Worm (Caenorhabditis elegans) whole organism, young adult: Measurements from ENCODE around the gene sri-31.
A peak's percentile ranks its signal among the peaks of the same experiment; 100 is the strongest.

Experiments
- B0035.1 ChIP-seq: sonication (generic microtip); optimal IDR thresholded peaks from 2 replicates; lab custom pipeline; 2016; ENCODE audit warnings: missing genetic modification characterization, mild to moderate bottlenecking, missing compliant biosample characterization, missing genotype, missing genetic modification reagents
- B0336.3 ChIP-seq: fragments of 200-800 bp; sonication (Bioruptor generic); IDR thresholded peaks from 2 replicates; pipeline ENCODE4 v1.3.6; 2022; ENCODE audit warnings: missing genetic modification characterization, missing compliant biosample characterization
- F10E7.11 ChIP-seq: sonication (generic microtip); optimal IDR thresholded peaks from 2 replicates; lab custom pipeline; 2017; ENCODE audit warnings: mild to moderate bottlenecking, missing genetic modification characterization, moderate library complexity, missing compliant biosample characterization
- F22D6.2 ChIP-seq: sonication (generic microtip); optimal IDR thresholded peaks from 2 replicates; lab custom pipeline; 2016; ENCODE audit warnings: mild to moderate bottlenecking, missing genetic modification characterization, missing compliant biosample characterization
- F23B12.7 ChIP-seq: sonication (generic microtip); optimal IDR thresholded peaks from 2 replicates; lab custom pipeline; 2017; ENCODE audit warnings: missing genetic modification characterization, mild to moderate bottlenecking, missing compliant biosample characterization, antibody characterized with exemption, moderate library complexity; ENCODE audit not compliant: insufficient read depth
- F33H1.4 ChIP-seq: fragments of 200-800 bp; sonication (Bioruptor generic); IDR thresholded peaks from 2 replicates; pipeline ENCODE4 v1.3.6; 2022; ENCODE audit warnings: missing genetic modification reagents, missing genetic modification characterization, missing compliant biosample characterization
- F57C9.4 ChIP-seq: sonication (generic microtip); optimal IDR thresholded peaks from 2 replicates; lab custom pipeline; 2017; ENCODE audit warnings: mild to moderate bottlenecking, missing genetic modification characterization, missing compliant biosample characterization
- K12H6.12 ChIP-seq: fragments of 200-800 bp; sonication (Bioruptor generic); optimal IDR thresholded peaks from 2 replicates; lab custom pipeline; 2018; ENCODE audit warnings: mild to moderate bottlenecking, missing genetic modification characterization, missing compliant biosample characterization
- Y53F4B.3 ChIP-seq: fragments of 200-800 bp; sonication (Bioruptor generic); IDR thresholded peaks from 2 replicates; pipeline ENCODE4 v1.3.6; 2022; ENCODE audit warnings: missing genetic modification reagents, missing genetic modification characterization, missing compliant biosample characterization
- Y53G8AR.9 ChIP-seq: fragments of 200-800 bp; sonication (Bioruptor generic); conservative IDR thresholded peaks from 2 replicates; pipeline ENCODE4 v1.3.6; 2022; ENCODE audit warnings: missing genetic modification reagents, missing genetic modification characterization, missing compliant biosample characterization
- Y56A3A.18 ChIP-seq: fragments of 200-800 bp; sonication (Bioruptor generic); IDR thresholded peaks from 2 replicates; pipeline ENCODE4 v1.3.6; 2022; ENCODE audit warnings: missing genetic modification reagents, missing genetic modification characterization, missing compliant biosample characterization
- ama-1 ChIP-seq, 3 experiments: fragments of 150-350 bp in 1 of 3; sonication (generic microtip) in 2 of 3; optimal IDR thresholded peaks; 2 replicates each; lab custom pipeline; 2014 to 2018; ENCODE audit warnings: missing biosample characterization in 2 of 3, missing genetic modification characterization in 2 of 3, missing genetic modification reagents in 2 of 3
- aptf-3 ChIP-seq: fragments of 200-800 bp; sonication (Bioruptor generic); IDR thresholded peaks from 2 replicates; pipeline ENCODE4 v1.3.6; 2022; ENCODE audit warnings: missing genetic modification characterization, missing compliant biosample characterization
- atf-7 ChIP-seq: sonication (generic microtip); optimal IDR thresholded peaks from 2 replicates; lab custom pipeline; 2017; ENCODE audit warnings: mild to moderate bottlenecking, missing genetic modification characterization, missing compliant biosample characterization
- attf-5 ChIP-seq: fragments of 200-800 bp; sonication (Bioruptor generic); optimal IDR thresholded peaks from 2 replicates; lab custom pipeline; 2018; ENCODE audit warnings: mild to moderate bottlenecking, missing genetic modification characterization, missing compliant biosample characterization
- bed-1 ChIP-seq: fragments of 200-800 bp; sonication (Bioruptor generic); IDR thresholded peaks from 2 replicates; pipeline ENCODE4 v1.3.6; 2022; ENCODE audit warnings: missing genetic modification reagents, missing genetic modification characterization, missing compliant biosample characterization
- ccch-3 ChIP-seq: fragments of 200-800 bp; sonication (Bioruptor generic); optimal IDR thresholded peaks from 2 replicates; lab custom pipeline; 2018; ENCODE audit warnings: mild to moderate bottlenecking, missing genetic modification characterization, missing compliant biosample characterization
- cebp-2 ChIP-seq: fragments of 200-800 bp; sonication (Bioruptor generic); IDR thresholded peaks from 2 replicates; pipeline ENCODE4 v1.3.6; 2022; ENCODE audit warnings: missing genetic modification characterization, missing compliant biosample characterization
- ceh-58 ChIP-seq: fragments of 200-800 bp; sonication (Bioruptor generic); IDR thresholded peaks from 2 replicates; pipeline ENCODE4 v1.3.6; 2022; ENCODE audit warnings: missing genetic modification characterization, missing compliant biosample characterization
- chd-7 ChIP-seq: sonication (generic microtip); optimal IDR thresholded peaks from 2 replicates; lab custom pipeline; 2016; ENCODE audit warnings: mild to moderate bottlenecking, missing genetic modification characterization, moderate library complexity, missing compliant biosample characterization
- dox-1 ChIP-seq: fragments of 200-800 bp; sonication (Bioruptor generic); IDR thresholded peaks from 2 replicates; pipeline ENCODE4 v1.3.6; 2022; ENCODE audit warnings: missing genetic modification reagents, missing genetic modification characterization, missing compliant biosample characterization
- dpff-1 ChIP-seq: sonication (generic microtip); optimal IDR thresholded peaks from 2 replicates; lab custom pipeline; 2017; ENCODE audit warnings: mild to moderate bottlenecking, missing genetic modification characterization, missing compliant biosample characterization
- dpl-1 ChIP-seq: fragments of 150-350 bp; optimal IDR thresholded peaks from 2 replicates; lab custom pipeline; 2014; ENCODE audit warnings: missing biosample characterization, missing genetic modification reagents, missing genetic modification characterization
- ekl-4 ChIP-seq: fragments of 200-800 bp; sonication (Bioruptor generic); IDR thresholded peaks from 2 replicates; pipeline ENCODE4 v1.3.6; 2022; ENCODE audit warnings: missing genetic modification reagents, missing genetic modification characterization, missing compliant biosample characterization
- hlh-12 ChIP-seq: sonication (generic microtip); optimal IDR thresholded peaks from 2 replicates; lab custom pipeline; 2016; ENCODE audit warnings: missing genetic modification characterization, missing compliant biosample characterization
- hmg-1.2 ChIP-seq: fragments of 200-800 bp; sonication (Bioruptor generic); IDR thresholded peaks from 2 replicates; pipeline ENCODE4 v1.3.6; 2022; ENCODE audit warnings: missing genetic modification reagents, missing genetic modification characterization, missing compliant biosample characterization
- hmg-20 ChIP-seq: fragments of 200-800 bp; sonication (Bioruptor generic); IDR thresholded peaks from 2 replicates; pipeline ENCODE4 v1.3.6; 2022; ENCODE audit warnings: missing genetic modification reagents, missing genetic modification characterization, missing compliant biosample characterization
- lag-1 ChIP-seq: fragments of 200-800 bp; sonication (Bioruptor generic); IDR thresholded peaks from 2 replicates; pipeline ENCODE4 v1.3.6; 2022; ENCODE audit warnings: missing genetic modification reagents, missing genetic modification characterization, missing compliant biosample characterization
- lin-35 ChIP-seq, 3 experiments: fragments of 150-350 bp in 2 of 3; sonication (generic microtip) in 1 of 3; optimal IDR thresholded peaks; 2 replicates each; lab custom pipeline; 2014 to 2018; ENCODE audit warnings: missing biosample characterization in 3 of 3, missing genetic modification characterization in 3 of 3, missing genetic modification reagents in 3 of 3
- lin-40 ChIP-seq: sonication (generic microtip); optimal IDR thresholded peaks from 2 replicates; lab custom pipeline; 2016; ENCODE audit warnings: missing genetic modification characterization, mild to moderate bottlenecking, missing compliant biosample characterization, missing genotype, missing genetic modification reagents
- lsl-1 ChIP-seq: fragments of 200-800 bp; sonication (Bioruptor generic); optimal IDR thresholded peaks from 2 replicates; lab custom pipeline; 2018; ENCODE audit warnings: mild to moderate bottlenecking, missing genetic modification characterization, moderate library complexity, missing compliant biosample characterization
- lsy-27 ChIP-seq: sonication (generic microtip); optimal IDR thresholded peaks from 2 replicates; lab custom pipeline; 2017; ENCODE audit warnings: missing genetic modification characterization, mild to moderate bottlenecking, missing compliant biosample characterization, antibody characterized with exemption, missing genotype, borderline replicate concordance; ENCODE audit not compliant: insufficient read depth
- madf-8 ChIP-seq: fragments of 200-800 bp; sonication (Bioruptor generic); conservative IDR thresholded peaks from 2 replicates; pipeline ENCODE4 v1.3.6; 2022; ENCODE audit warnings: missing genetic modification reagents, missing genetic modification characterization, missing compliant biosample characterization
- mes-4 ChIP-seq: sonication (generic microtip); optimal IDR thresholded peaks from 2 replicates; lab custom pipeline; 2016; ENCODE audit warnings: missing genotype, missing genetic modification characterization, missing compliant biosample characterization
- mxl-1 ChIP-seq: sonication (generic microtip); optimal IDR thresholded peaks from 2 replicates; lab custom pipeline; 2016; ENCODE audit warnings: missing genetic modification characterization, missing compliant biosample characterization
- nhr-179 ChIP-seq: sonication (generic microtip); optimal IDR thresholded peaks from 2 replicates; lab custom pipeline; 2016; ENCODE audit warnings: mild to moderate bottlenecking, missing genetic modification characterization, missing compliant biosample characterization
- nhr-80 ChIP-seq: sonication (generic microtip); optimal IDR thresholded peaks from 2 replicates; lab custom pipeline; 2016; ENCODE audit warnings: missing genetic modification characterization, missing compliant biosample characterization
- nhr-90 ChIP-seq: sonication (generic microtip); optimal IDR thresholded peaks from 2 replicates; lab custom pipeline; 2016; ENCODE audit warnings: missing genotype, mild to moderate bottlenecking, missing genetic modification characterization, missing compliant biosample characterization
- snpc-3.4 ChIP-seq: sonication (generic microtip); optimal IDR thresholded peaks from 2 replicates; lab custom pipeline; 2017; ENCODE audit warnings: missing genetic modification characterization, mild to moderate bottlenecking, missing compliant biosample characterization, antibody characterized with exemption, moderate library complexity, missing genotype, missing genetic modification reagents
- tbp1 ChIP-seq: fragments of 200-800 bp; sonication (Bioruptor generic); optimal IDR thresholded peaks from 2 replicates; lab custom pipeline; 2018; ENCODE audit warnings: mild to moderate bottlenecking, missing genetic modification characterization, missing compliant biosample characterization
- tlf-1 ChIP-seq: fragments of 200-800 bp; sonication (Bioruptor generic); optimal IDR thresholded peaks from 2 replicates; lab custom pipeline; 2018; ENCODE audit warnings: mild to moderate bottlenecking, missing genetic modification characterization, missing compliant biosample characterization
- unc-130 ChIP-seq: sonication (generic microtip); optimal IDR thresholded peaks from 2 replicates; lab custom pipeline; 2016; ENCODE audit warnings: missing genetic modification reagents, missing genetic modification characterization, missing compliant biosample characterization
- unc-62 ChIP-seq: fragments of 150-350 bp; optimal IDR thresholded peaks from 2 replicates; lab custom pipeline; 2014; ENCODE audit warnings: missing biosample characterization, missing genetic modification reagents, missing genetic modification characterization
- xnd-1 ChIP-seq: sonication (generic microtip); optimal IDR thresholded peaks from 2 replicates; lab custom pipeline; 2016; ENCODE audit warnings: missing genotype, missing genetic modification reagents, missing genetic modification characterization, missing compliant biosample characterization
- ztf-18 ChIP-seq: sonication (generic microtip); optimal IDR thresholded peaks from 2 replicates; lab custom pipeline; 2016; ENCODE audit warnings: missing genotype, mild to moderate bottlenecking, missing genetic modification characterization, missing compliant biosample characterization
- ztf-25 ChIP-seq: fragments of 200-800 bp; sonication (Bioruptor generic); IDR thresholded peaks from 2 replicates; pipeline ENCODE4 v1.3.6; 2022; ENCODE audit warnings: missing genetic modification reagents, missing genetic modification characterization, missing compliant biosample characterization
- ztf-26 ChIP-seq: sonication (generic microtip); optimal IDR thresholded peaks from 2 replicates; lab custom pipeline; 2017; ENCODE audit warnings: missing genetic modification characterization, missing compliant biosample characterization
- ztf-28 ChIP-seq: fragments of 200-800 bp; sonication (Bioruptor generic); IDR thresholded peaks from 2 replicates; pipeline ENCODE4 v1.3.6; 2022; ENCODE audit warnings: missing genetic modification reagents, missing genetic modification characterization, missing compliant biosample characterization
- ztf-6 ChIP-seq: fragments of 200-800 bp; sonication (Bioruptor generic); IDR thresholded peaks from 2 replicates; pipeline ENCODE4 v1.3.6; 2022; ENCODE audit warnings: missing genetic modification reagents, missing genetic modification characterization, missing compliant biosample characterization

Gene sri-31

DNA sequence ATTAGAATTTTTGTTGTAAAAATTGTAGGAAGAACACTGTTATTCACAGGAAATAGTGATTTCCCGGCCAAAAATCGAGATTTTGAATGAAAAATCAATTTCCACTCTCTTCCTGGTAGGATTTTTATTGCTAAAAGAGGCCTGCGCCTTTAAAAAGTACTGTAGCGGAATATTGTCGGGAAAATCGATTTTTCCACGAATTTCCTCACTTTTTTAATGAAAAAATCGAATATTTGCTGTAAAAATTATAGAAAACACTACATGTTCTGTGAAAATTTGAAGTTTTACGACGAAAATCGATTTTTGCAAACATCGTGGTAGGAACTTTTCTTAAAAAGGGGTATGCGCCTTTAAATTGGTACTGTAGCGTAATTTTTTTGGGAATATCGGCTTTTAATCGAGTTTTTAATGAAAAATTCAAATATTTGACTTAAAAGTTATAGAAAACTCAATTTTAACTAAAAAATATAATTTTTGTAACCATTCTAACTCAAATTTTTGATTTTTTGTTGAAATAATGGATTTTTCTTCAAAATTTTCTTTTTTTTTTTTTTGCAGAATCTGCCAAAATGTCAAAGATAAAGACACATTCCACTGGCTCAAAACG is 5.6 kb downstream of the sri-31 start, which contains the start of gene lin-8 (continued):
- TF ChIP-seq lin-40 (tag; lab: Kevin White, UChicago): no peak
- peak; percentile 84 for TF ChIP-seq F33H1.4 (GFP tag; lab: Robert Waterston, UW)
- no peak for TF ChIP-seq bed-1 (GFP tag; lab: Robert Waterston, UW)
- TF ChIP-seq dox-1: peak; percentile 48; the same call in 1 of the 2 replicates
- TF ChIP-seq lsl-1: peak; percentile 100
- TF ChIP-seq cebp-2: no peak
- TF ChIP-seq ama-1 (optimal IDR thresholded peaks at IDR 0.05; lab: Kevin White, UChicago): no peak
- TF ChIP-seq ama-1 (GFP tag; optimal IDR thresholded peaks at IDR 0.05; lab: Kevin White, UChicago): no peak
- no peak for TF ChIP-seq ztf-18
- no peak for TF ChIP-seq dpff-1 (tag; lab: Kevin White, UChicago)
- no peak for TF ChIP-seq ztf-6 (GFP tag; lab: Robert Waterston, UW)
- no peak for TF ChIP-seq nhr-179 (tag; lab: Kevin White, UChicago)
- TF ChIP-seq B0336.3 (GFP tag; lab: Robert Waterston, UW): 0 out of 2 replicates have a peak, but pooled peaks have one; percentile 18
- TF ChIP-seq hlh-12 (tag; lab: Kevin White, UChicago): no peak
- TF ChIP-seq ceh-58 (GFP tag; lab: Robert Waterston, UW): no peak
- peak; percentile 8; the same call in 1 of the 2 replicates for TF ChIP-seq hmg-1.2
- TF ChIP-seq ztf-28 (GFP tag; lab: Robert Waterston, UW): no peak
- no peak for TF ChIP-seq ztf-26 (tag; lab: Kevin White, UChicago)
- TF ChIP-seq unc-130 (GFP tag; lab: Kevin White, UChicago): no peak
- no peak for TF ChIP-seq atf-7 (tag; lab: Kevin White, UChicago)
- TF ChIP-seq B0035.1 (tag; lab: Kevin White, UChicago): no peak
- no peak for TF ChIP-seq F23B12.7 (tag; lab: Kevin White, UChicago)
- TF ChIP-seq hmg-20 (GFP tag; lab: Robert Waterston, UW): no peak
- TF ChIP-seq tbp1 (GFP tag; lab: Kevin White, UChicago): peak; percentile 40
- TF ChIP-seq ccch-3 (GFP tag; lab: Kevin White, UChicago): no peak
- no peak for TF ChIP-seq F10E7.11 (tag; lab: Kevin White, UChicago)
- peak; percentile 40 for TF ChIP-seq snpc-3.4 (tag; lab: Kevin White, UChicago)
- TF ChIP-seq madf-8 (GFP tag; lab: Robert Waterston, UW): peak; percentile 78
- TF ChIP-seq unc-62: no peak
- TF ChIP-seq K12H6.12 (tag; lab: Kevin White, UChicago): no peak
- TF ChIP-seq nhr-80 (tag; lab: Kevin White, UChicago): no peak
- TF ChIP-seq F57C9.4: no peak
- TF ChIP-seq lag-1: no peak
- TF ChIP-seq lin-35 (GFP tag; optimal IDR thresholded peaks at IDR 0.05; lab: Kevin White, UChicago): no peak
- no peak for TF ChIP-seq nhr-90 (tag; lab: Kevin White, UChicago)
- peak; percentile 96 for TF ChIP-seq xnd-1 (tag; lab: Kevin White, UChicago)
- TF ChIP-seq aptf-3 (GFP tag; lab: Robert Waterston, UW): no peak
- no peak for TF ChIP-seq attf-5 (GFP tag; lab: Kevin White, UChicago)
- no peak for TF ChIP-seq mxl-1 (tag; lab: Kevin White, UChicago)
- TF ChIP-seq F22D6.2 (tag; lab: Kevin White, UChicago): no peak
- TF ChIP-seq Y56A3A.18 (GFP tag; lab: Robert Waterston, UW): no peak
- TF ChIP-seq Y53F4B.3 (GFP tag; lab: Robert Waterston, UW): no peak
- no peak for TF ChIP-seq Y53G8AR.9 (GFP tag; lab: Robert Waterston, UW)
- TF ChIP-seq dpl-1: no peak
- no peak for TF ChIP-seq lsy-27 (tag; lab: Kevin White, UChicago)
- TF ChIP-seq ekl-4 (GFP tag; lab: Robert Waterston, UW): no peak
- TF ChIP-seq chd-7: no peak
- no peak for TF ChIP-seq mes-4 (tag; lab: Kevin White, UChicago)
- no peak for TF ChIP-seq ztf-25 (GFP tag; lab: Robert Waterston, UW)
- peak; percentile 5 for TF ChIP-seq tlf-1 (GFP tag; lab: Kevin White, UChicago)
